Worm (Caenorhabditis elegans) whole organism, late embryonic: ENCODE measurements around the gene Y61B8B.3.
A peak's percentile ranks its signal among the peaks of the same experiment; 100 is the strongest.

Experiments
- F13H6.1 ChIP-seq: sonication (generic microtip); optimal IDR thresholded peaks from 2 replicates; lab custom pipeline; 2016; ENCODE audit warnings: missing genetic modification characterization, missing compliant biosample characterization
- K02D7.2 ChIP-seq: sonication (generic microtip); optimal IDR thresholded peaks from 2 replicates; lab custom pipeline; 2017; ENCODE audit warnings: mild to moderate bottlenecking, missing genetic modification characterization, missing compliant biosample characterization
- K09A11.1 ChIP-seq: sonication (generic microtip); optimal IDR thresholded peaks from 2 replicates; lab custom pipeline; 2017; ENCODE audit warnings: antibody characterized with exemption, mild to moderate bottlenecking, missing genetic modification characterization, missing compliant biosample characterization; ENCODE audit not compliant: insufficient read depth
- ahr-1 ChIP-seq: sonication (generic microtip); optimal IDR thresholded peaks from 2 replicates; lab custom pipeline; 2016; ENCODE audit warnings: missing genetic modification characterization, missing compliant biosample characterization
- ama-1 ChIP-seq: fragments of 150-350 bp; optimal IDR thresholded peaks from 2 replicates; lab custom pipeline; 2014
- ceh-18 ChIP-seq: sonication (generic microtip); optimal IDR thresholded peaks from 2 replicates; lab custom pipeline; 2016; ENCODE audit warnings: missing genetic modification characterization, missing compliant biosample characterization
- ceh-19 ChIP-seq: fragments of 200-800 bp; sonication (Bioruptor generic); optimal IDR thresholded peaks from 2 replicates; lab custom pipeline; 2018; ENCODE audit warnings: mild to moderate bottlenecking, missing genetic modification characterization, missing compliant biosample characterization
- ceh-2 ChIP-seq: sonication (generic microtip); optimal IDR thresholded peaks from 2 replicates; lab custom pipeline; 2016; ENCODE audit warnings: missing genotype, missing genetic modification characterization, missing compliant biosample characterization
- ceh-22 ChIP-seq: sonication (generic microtip); optimal IDR thresholded peaks from 2 replicates; lab custom pipeline; 2017; ENCODE audit warnings: missing biosample characterization, missing genetic modification characterization
- ceh-24 ChIP-seq: sonication (generic microtip); optimal IDR thresholded peaks from 2 replicates; lab custom pipeline; 2016; ENCODE audit warnings: mild to moderate bottlenecking, missing genetic modification characterization, missing compliant biosample characterization
- ceh-31 ChIP-seq: sonication (generic microtip); optimal IDR thresholded peaks from 2 replicates; lab custom pipeline; 2016; ENCODE audit warnings: missing genetic modification characterization, missing compliant biosample characterization
- ceh-45 ChIP-seq: fragments of 200-800 bp; sonication (Bioruptor generic); IDR thresholded peaks from 2 replicates; pipeline ENCODE4 v1.3.6; 2022; ENCODE audit warnings: missing genetic modification reagents, missing genetic modification characterization, missing compliant biosample characterization
- ceh-6 ChIP-seq: fragments of 200-800 bp; sonication (Bioruptor generic); optimal IDR thresholded peaks from 2 replicates; lab custom pipeline; 2018; ENCODE audit warnings: mild to moderate bottlenecking, missing genetic modification characterization, missing compliant biosample characterization
- dmd-4 ChIP-seq: sonication (generic microtip); optimal IDR thresholded peaks from 2 replicates; lab custom pipeline; 2016; ENCODE audit warnings: borderline replicate concordance, missing genetic modification characterization, missing compliant biosample characterization
- elt-2 ChIP-seq: sonication (generic microtip); optimal IDR thresholded peaks from 2 replicates; lab custom pipeline; 2016; ENCODE audit warnings: missing genetic modification reagents, missing genetic modification characterization, missing compliant biosample characterization
- elt-4 ChIP-seq: sonication (generic microtip); optimal IDR thresholded peaks from 2 replicates; lab custom pipeline; 2016; ENCODE audit warnings: missing genetic modification characterization, missing compliant biosample characterization
- ets-4 ChIP-seq: sonication (generic microtip); optimal IDR thresholded peaks from 2 replicates; lab custom pipeline; 2016; ENCODE audit warnings: missing genetic modification characterization, missing compliant biosample characterization
- fkh-10 ChIP-seq: fragments of 150-350 bp; optimal IDR thresholded peaks from 2 replicates; lab custom pipeline; 2014; ENCODE audit warnings: missing biosample characterization, missing genetic modification reagents, missing genetic modification characterization
- fkh-6 ChIP-seq: sonication (generic microtip); optimal IDR thresholded peaks from 2 replicates; lab custom pipeline; 2016; ENCODE audit warnings: missing genetic modification characterization, missing compliant biosample characterization
- hlh-30 ChIP-seq: sonication (generic microtip); optimal IDR thresholded peaks from 2 replicates; lab custom pipeline; 2017; ENCODE audit warnings: antibody characterized with exemption, missing genetic modification characterization, missing compliant biosample characterization; ENCODE audit not compliant: insufficient read depth
- lim-6 ChIP-seq: sonication (generic microtip); optimal IDR thresholded peaks from 2 replicates; lab custom pipeline; 2016; ENCODE audit warnings: missing genetic modification characterization, missing compliant biosample characterization
- mec-3 ChIP-seq: sonication (generic microtip); optimal IDR thresholded peaks from 2 replicates; lab custom pipeline; 2016; ENCODE audit warnings: borderline replicate concordance, missing genetic modification characterization, missing compliant biosample characterization
- nfya-1 ChIP-seq: sonication (generic microtip); optimal IDR thresholded peaks from 2 replicates; lab custom pipeline; 2017; ENCODE audit warnings: missing genetic modification characterization, mild to moderate bottlenecking, missing compliant biosample characterization, antibody characterized with exemption, moderate library complexity
- nhr-11 ChIP-seq: fragments of 150-350 bp; optimal IDR thresholded peaks from 2 replicates; lab custom pipeline; 2014; ENCODE audit warnings: missing biosample characterization, missing genetic modification characterization
- nhr-232 ChIP-seq: sonication (generic microtip); optimal IDR thresholded peaks from 2 replicates; lab custom pipeline; 2016; ENCODE audit warnings: missing genetic modification characterization, missing compliant biosample characterization
- npax-4 ChIP-seq: sonication (generic microtip); optimal IDR thresholded peaks from 2 replicates; lab custom pipeline; 2016; ENCODE audit warnings: missing genetic modification characterization, missing compliant biosample characterization
- odd-2 ChIP-seq: sonication (generic microtip); optimal IDR thresholded peaks from 2 replicates; lab custom pipeline; 2017; ENCODE audit warnings: antibody characterized with exemption, mild to moderate bottlenecking, missing genetic modification characterization, missing compliant biosample characterization
- pag-3 ChIP-seq: sonication (generic microtip); optimal IDR thresholded peaks from 2 replicates; lab custom pipeline; 2016; ENCODE audit warnings: missing compliant biosample characterization, missing genetic modification characterization, borderline replicate concordance
- ref-2 ChIP-seq: sonication (generic microtip); optimal IDR thresholded peaks from 2 replicates; lab custom pipeline; 2016; ENCODE audit warnings: missing genetic modification characterization, missing compliant biosample characterization
- sdc-2 ChIP-seq: sonication (generic microtip); optimal IDR thresholded peaks from 2 replicates; lab custom pipeline; 2016; ENCODE audit warnings: missing genotype, missing genetic modification characterization, missing compliant biosample characterization
- sox-2 ChIP-seq: fragments of 200-800 bp; sonication (Bioruptor generic); IDR thresholded peaks from 2 replicates; pipeline ENCODE4 v1.3.6; 2022; ENCODE audit warnings: missing genetic modification reagents, missing genetic modification characterization, missing compliant biosample characterization
- syd-9 ChIP-seq: sonication (generic microtip); optimal IDR thresholded peaks from 2 replicates; lab custom pipeline; 2016; ENCODE audit warnings: mild to moderate bottlenecking, missing genetic modification characterization, moderate library complexity, missing compliant biosample characterization
- unc-42 ChIP-seq: sonication (generic microtip); optimal IDR thresholded peaks from 2 replicates; lab custom pipeline; 2016; ENCODE audit warnings: missing genotype, missing genetic modification characterization, missing compliant biosample characterization
- unc-55 ChIP-seq: sonication (generic microtip); optimal IDR thresholded peaks from 2 replicates; lab custom pipeline; 2017; ENCODE audit warnings: missing biosample characterization, missing genetic modification reagents, missing genetic modification characterization
- unc-86 ChIP-seq: sonication (generic microtip); optimal IDR thresholded peaks from 2 replicates; lab custom pipeline; 2016; ENCODE audit warnings: missing genetic modification characterization, missing compliant biosample characterization
- zip-5 ChIP-seq: sonication (generic microtip); optimal IDR thresholded peaks from 2 replicates; lab custom pipeline; 2016; ENCODE audit warnings: missing genetic modification characterization, missing compliant biosample characterization

Gene Y61B8B.3

ce11 chrV:17312386-17312785 is at the start of gene Y61B8B.3:
Gene Y61B8B.3 (minus strand): TSS chrV:17312486.
- TF ChIP-seq K02D7.2 (tag; lab: Kevin White, UChicago) (no peak), ceh-18 (tag; lab: Kevin White, UChicago) (no peak), ceh-31 (tag; lab: Kevin White, UChicago) (no peak), unc-55 (GFP tag; lab: Kevin White, UChicago) (no peak), ama-1 (lab: Kevin White, UChicago) (no peak), lim-6 (no peak), dmd-4 (tag; lab: Kevin White, UChicago) (no peak)

ce11 chrV:17352827-17353373 is 40.6 kb upstream of the Y61B8B.3 start, which contains the start of the genes fbxa-134 and F47H4.2:
Gene fbxa-134 (minus strand): TSS chrV:17352870.
Gene F47H4.2 (plus strand): TSS chrV:17353323.
- TF ChIP-seq zip-5 (tag; lab: Kevin White, UChicago) (no peak), nhr-232 (tag; lab: Kevin White, UChicago) (no peak), unc-86 (no peak), sox-2 (GFP tag; lab: Robert Waterston, UW) (no peak), elt-2 (tag; lab: Kevin White, UChicago) (peak; percentile 70), K09A11.1 (tag; lab: Kevin White, UChicago) (no peak), odd-2 (tag; lab: Kevin White, UChicago) (no peak), ahr-1 (tag; lab: Kevin White, UChicago) (no peak)

- TF ChIP-seq ama-1 (lab: Kevin White, UChicago) = no peak
- no peak for TF ChIP-seq ceh-22 (tag; lab: Kevin White, UChicago)
- no peak for TF ChIP-seq ets-4 (tag; lab: Kevin White, UChicago)
- no peak for TF ChIP-seq unc-42 (tag; lab: Kevin White, UChicago)
- TF ChIP-seq ceh-19 (GFP tag; lab: Kevin White, UChicago) = no peak
- TF ChIP-seq elt-4 = no peak
- TF ChIP-seq hlh-30 (tag; lab: Kevin White, UChicago) = no peak
- no peak for TF ChIP-seq ceh-6 (GFP tag; lab: Kevin White, UChicago)
- no peak for TF ChIP-seq ceh-2 (tag; lab: Kevin White, UChicago)
- no peak for TF ChIP-seq ceh-24
Measured at ce11 chrV:17350093-17350492, 37.8 kb upstream of the Y61B8B.3 start, which contains the start of gene lsy-27. Gene lsy-27 (minus strand): TSS chrV:17350193.

ce11 chrV:17347602-17348001 is 35.3 kb upstream of the Y61B8B.3 start, which contains the start of gene skr-5:
Gene skr-5 (plus strand): TSS chrV:17347902.
- TF ChIP-seq npax-4 (tag; lab: Kevin White, UChicago) = no peak

- TF ChIP-seq fkh-10 (GFP tag; lab: Kevin White, UChicago) (no peak), F13H6.1 (tag; lab: Kevin White, UChicago) (no peak), ahr-1 (tag; lab: Kevin White, UChicago) (no peak), K09A11.1 (tag; lab: Kevin White, UChicago) (no peak), zip-5 (tag; lab: Kevin White, UChicago) (no peak), nhr-11 (tag; lab: Kevin White, UChicago) (no peak), syd-9 (tag; lab: Kevin White, UChicago) (no peak), ceh-31 (tag; lab: Kevin White, UChicago) (no peak), npax-4 (tag; lab: Kevin White, UChicago) (no peak), lim-6 (no peak)
Measured at ce11 chrV:17344876-17345275, 32.6 kb upstream of the Y61B8B.3 start, which contains the start of the genes fbxa-188 and fbxa-189. Gene fbxa-188 (minus strand): TSS chrV:17344926. Gene fbxa-189 (plus strand): TSS chrV:17345214.

- TF ChIP-seq ref-2 (tag; lab: Kevin White, UChicago) (no peak), syd-9 (tag; lab: Kevin White, UChicago) (no peak), hlh-30 (tag; lab: Kevin White, UChicago) (no peak), sdc-2 (tag; lab: Kevin White, UChicago) (no peak), ahr-1 (tag; lab: Kevin White, UChicago) (no peak), ceh-19 (GFP tag; lab: Kevin White, UChicago) (no peak), ama-1 (lab: Kevin White, UChicago) (no peak), ceh-22 (tag; lab: Kevin White, UChicago) (no peak), fkh-6 (tag; lab: Kevin White, UChicago) (no peak), nfya-1 (tag; lab: Kevin White, UChicago) (no peak), mec-3 (tag; lab: Kevin White, UChicago) (no peak), ceh-18 (tag; lab: Kevin White, UChicago) (no peak), ceh-45 (GFP tag; lab: Robert Waterston, UW) (no peak), ets-4 (tag; lab: Kevin White, UChicago) (no peak), elt-4 (no peak), pag-3 (tag; lab: Kevin White, UChicago) (no peak)
Measured at ce11 chrV:17339349-17339748, 27.1 kb upstream of the Y61B8B.3 start.
